Fruit fly (Drosophila melanogaster) whole organism, embryonic: ENCODE results near the gene CG18748.

Source experiments
- ATbp ChIP-seq: fragments of 200-800 bp; sonication (Bioruptor generic); optimal IDR thresholded peaks from 2 replicates; lab custom pipeline; 2017; ENCODE audit warnings: missing biosample characterization, mild to moderate bottlenecking, missing genetic modification characterization, missing genetic modification reagents
- B-H1 ChIP-seq: fragments of 200-800 bp; sonication (Bioruptor generic); IDR thresholded peaks from 3 replicates; pipeline ENCODE4 v1.3.6; 2022; ENCODE audit warnings: missing biosample characterization, missing genetic modification characterization
- CG10565 ChIP-seq: fragments of 200-800 bp; sonication (Bioruptor generic); optimal IDR thresholded peaks from 3 replicates; lab custom pipeline; 2016; ENCODE audit warnings: missing biosample characterization, mild to moderate bottlenecking, missing genetic modification characterization
- CG11696 ChIP-seq: fragments of 200-800 bp; sonication (Bioruptor generic); IDR thresholded peaks from 2 replicates; pipeline ENCODE4 v1.3.6; 2022; ENCODE audit warnings: missing biosample characterization, missing genetic modification characterization
- CG11723 ChIP-seq: fragments of 200-800 bp; sonication (Bioruptor generic); optimal IDR thresholded peaks from 2 replicates; lab custom pipeline; 2017; ENCODE audit warnings: missing biosample characterization, mild to moderate bottlenecking, missing genetic modification characterization
- CG12659 ChIP-seq: fragments of 200-800 bp; sonication (Bioruptor generic); optimal IDR thresholded peaks from 3 replicates; lab custom pipeline; 2017; ENCODE audit warnings: mild to moderate bottlenecking, missing biosample characterization, missing genetic modification reagents, missing genetic modification characterization
- CG12744 ChIP-seq: fragments of 200-800 bp; sonication (Bioruptor generic); optimal IDR thresholded peaks from 2 replicates; lab custom pipeline; 2016; ENCODE audit warnings: missing biosample characterization, missing genetic modification characterization
- CG13624 ChIP-seq: fragments of 200-800 bp; sonication (Bioruptor generic); optimal IDR thresholded peaks from 2 replicates; lab custom pipeline; 2016; ENCODE audit warnings: missing biosample characterization, missing genetic modification characterization
- CG14441 ChIP-seq: fragments of 200-800 bp; sonication (Bioruptor generic); IDR thresholded peaks from 2 replicates; pipeline ENCODE4 v1.3.6; 2022; ENCODE audit warnings: missing biosample characterization, missing genetic modification characterization
- CG15011 ChIP-seq: fragments of 200-800 bp; sonication (Bioruptor generic); optimal IDR thresholded peaks from 3 replicates; lab custom pipeline; 2018; ENCODE audit warnings: missing biosample characterization, mild to moderate bottlenecking, missing genetic modification characterization
- CG18011 ChIP-seq: fragments of 200-800 bp; sonication (Bioruptor generic); optimal IDR thresholded peaks from 2 replicates; lab custom pipeline; 2017; ENCODE audit warnings: missing biosample characterization, missing genetic modification characterization, mild to moderate bottlenecking, moderate library complexity, missing genotype
- CG18599 ChIP-seq: fragments of 200-800 bp; sonication (Bioruptor generic); optimal IDR thresholded peaks from 3 replicates; lab custom pipeline; 2017; ENCODE audit warnings: missing biosample characterization, missing genetic modification characterization, mild to moderate bottlenecking, moderate library complexity, missing genetic modification reagents
- CG2875 ChIP-seq: fragments of 200-800 bp; sonication (Bioruptor generic); optimal IDR thresholded peaks from 2 replicates; lab custom pipeline; 2017; ENCODE audit warnings: missing biosample characterization, mild to moderate bottlenecking, missing genetic modification characterization, missing genetic modification reagents
- CG31224 ChIP-seq: fragments of 200-800 bp; sonication (Bioruptor generic); IDR thresholded peaks from 2 replicates; pipeline ENCODE4 v1.3.6; 2022; ENCODE audit warnings: missing biosample characterization, missing genetic modification characterization
- CG3163 ChIP-seq: fragments of 200-800 bp; sonication (Bioruptor generic); optimal IDR thresholded peaks from 3 replicates; lab custom pipeline; 2016; ENCODE audit warnings: missing biosample characterization, missing genetic modification characterization
- CG3995 ChIP-seq: fragments of 200-800 bp; sonication (Bioruptor generic); optimal IDR thresholded peaks from 3 replicates; lab custom pipeline; 2016; ENCODE audit warnings: missing biosample characterization, missing genetic modification characterization
- CG4328 ChIP-seq: fragments of 200-800 bp; sonication (Bioruptor generic); optimal IDR thresholded peaks from 3 replicates; lab custom pipeline; 2017; ENCODE audit warnings: missing biosample characterization, missing genetic modification reagents, missing genetic modification characterization
- CG4707 ChIP-seq: fragments of 200-800 bp; sonication (Bioruptor generic); optimal IDR thresholded peaks from 2 replicates; lab custom pipeline; 2018; ENCODE audit warnings: missing biosample characterization, mild to moderate bottlenecking, missing genetic modification characterization, moderate library complexity
- CG8765 ChIP-seq: fragments of 200-800 bp; sonication (Bioruptor generic); IDR thresholded peaks from 2 replicates; pipeline ENCODE4 v1.3.6; 2022; ENCODE audit warnings: missing biosample characterization, missing genetic modification characterization
- CG9797 ChIP-seq: fragments of 200-800 bp; sonication (Bioruptor generic); optimal IDR thresholded peaks from 3 replicates; lab custom pipeline; 2018; ENCODE audit warnings: missing biosample characterization, mild to moderate bottlenecking, missing genetic modification characterization
- Chrac-16 ChIP-seq: fragments of 200-800 bp; sonication (Bioruptor generic); optimal IDR thresholded peaks from 3 replicates; lab custom pipeline; 2016; ENCODE audit warnings: missing biosample characterization, missing genetic modification characterization
- Deaf1 ChIP-seq: fragments of 200-800 bp; optimal IDR thresholded peaks from 3 replicates; lab custom pipeline; 2019; ENCODE audit warnings: missing biosample characterization, mild to moderate bottlenecking, missing genetic modification characterization, moderate library complexity
- Eip74EF ChIP-seq, 2 experiments: fragments of 200-800 bp in 1 of 2; fragments of >200 bp in 1 of 2; sonication (Bioruptor generic) in 1 of 2; optimal IDR thresholded peaks; 2 replicates each; lab custom pipeline; 2017 to 2019; ENCODE audit warnings: missing biosample characterization in 2 of 2, missing genetic modification characterization in 2 of 2, mild to moderate bottlenecking in 1 of 2, moderate library complexity in 1 of 2
- Elba2 ChIP-seq: fragments of 200-800 bp; sonication (Bioruptor generic); optimal IDR thresholded peaks from 3 replicates; lab custom pipeline; 2016; ENCODE audit warnings: missing biosample characterization, missing genetic modification characterization
- Hey ChIP-seq: fragments of 200-800 bp; sonication (Bioruptor generic); optimal IDR thresholded peaks from 3 replicates; lab custom pipeline; 2018; ENCODE audit warnings: missing biosample characterization, mild to moderate bottlenecking, missing genetic modification characterization
- Hsf ChIP-seq: fragments of 200-800 bp; sonication (Bioruptor generic); optimal IDR thresholded peaks from 3 replicates; lab custom pipeline; 2016; ENCODE audit warnings: missing biosample characterization, missing genetic modification characterization
- Side ChIP-seq: fragments of 200-800 bp; sonication (Bioruptor generic); optimal IDR thresholded peaks from 2 replicates; lab custom pipeline; 2016; ENCODE audit warnings: missing biosample characterization, missing genetic modification characterization
- Sin3A ChIP-seq: fragments of >200 bp; optimal IDR thresholded peaks from 2 replicates; lab custom pipeline; 2018
- Trl ChIP-seq, 3 experiments: fragments of >200 bp in 2 of 3; fragments of 200-800 bp in 1 of 3; sonication (Bioruptor generic) in 1 of 3; optimal IDR thresholded peaks; 2 replicates in 1 of 3; 3 replicates in 2 of 3; lab custom pipeline; 2016 to 2017; ENCODE audit warnings: missing biosample characterization in 1 of 3, missing genetic modification characterization in 1 of 3
- Usf ChIP-seq: fragments of 200-800 bp; sonication (Bioruptor generic); optimal IDR thresholded peaks from 2 replicates; lab custom pipeline; 2017; ENCODE audit warnings: missing genotype, missing biosample characterization, missing genetic modification characterization
- YL-1 ChIP-seq: fragments of 200-800 bp; sonication (Bioruptor generic); optimal IDR thresholded peaks from 3 replicates; lab custom pipeline; 2017; ENCODE audit warnings: missing biosample characterization, mild to moderate bottlenecking, missing genetic modification characterization
- cas ChIP-seq: fragments of 200-800 bp; sonication (Bioruptor generic); IDR thresholded peaks from 2 replicates; pipeline ENCODE4 v1.3.6; 2022; ENCODE audit warnings: missing biosample characterization, missing genetic modification characterization
- chinmo ChIP-seq: fragments of 200-800 bp; sonication (Bioruptor generic); IDR thresholded peaks from 4 replicates; pipeline ENCODE4 v1.3.6; 2022; ENCODE audit warnings: missing biosample characterization, missing genetic modification characterization; ENCODE audit not compliant: partially characterized antibody
- dmrt11E ChIP-seq: fragments of 200-800 bp; sonication (Bioruptor generic); optimal IDR thresholded peaks from 3 replicates; lab custom pipeline; 2018; ENCODE audit warnings: missing biosample characterization, mild to moderate bottlenecking, missing genetic modification characterization, moderate library complexity
- dpn ChIP-seq, 2 experiments: fragments of 200-800 bp; sonication (Bioruptor generic); optimal IDR thresholded peaks; 3 replicates each; lab custom pipeline; 2016; ENCODE audit warnings: missing biosample characterization in 2 of 2, missing genetic modification characterization in 2 of 2
- esg ChIP-seq: fragments of 200-800 bp; sonication (Bioruptor generic); conservative IDR thresholded peaks from 2 replicates; pipeline ENCODE4 v1.3.6; 2022; ENCODE audit warnings: missing biosample characterization, missing genetic modification characterization
- ftz-f1 ChIP-seq: fragments of 200-800 bp; sonication (Bioruptor generic); optimal IDR thresholded peaks from 2 replicates; lab custom pipeline; 2016; ENCODE audit warnings: missing biosample characterization, missing genetic modification characterization
- gt ChIP-seq: fragments of 200-800 bp; sonication (Bioruptor generic); IDR thresholded peaks from 2 replicates; pipeline ENCODE4 v1.3.6; 2022; ENCODE audit warnings: missing biosample characterization, missing genetic modification characterization
- ham ChIP-seq: fragments of 200-800 bp; sonication (Bioruptor generic); IDR thresholded peaks from 2 replicates; pipeline ENCODE4 v1.3.6; 2022; ENCODE audit warnings: missing biosample characterization, missing genetic modification characterization
- lmd ChIP-seq: fragments of 200-800 bp; sonication (Bioruptor generic); IDR thresholded peaks from 2 replicates; pipeline ENCODE4 v1.3.6; 2022; ENCODE audit warnings: missing biosample characterization, missing genetic modification characterization
- luna ChIP-seq: fragments of 200-800 bp; sonication (Bioruptor generic); optimal IDR thresholded peaks from 2 replicates; lab custom pipeline; 2016; ENCODE audit warnings: missing biosample characterization, missing genetic modification characterization
- nerfin-1 ChIP-seq: fragments of 200-800 bp; sonication (Bioruptor generic); optimal IDR thresholded peaks from 3 replicates; lab custom pipeline; 2019; ENCODE audit warnings: missing biosample characterization, mild to moderate bottlenecking, missing genetic modification characterization, moderate library complexity
- pfk ChIP-seq: fragments of 200-800 bp; sonication (Bioruptor generic); optimal IDR thresholded peaks from 2 replicates; lab custom pipeline; 2018; ENCODE audit warnings: missing biosample characterization, mild to moderate bottlenecking, missing genetic modification characterization, moderate library complexity
- sens-2 ChIP-seq: fragments of 200-800 bp; sonication (Bioruptor generic); IDR thresholded peaks from 2 replicates; pipeline ENCODE4 v1.3.6; 2022; ENCODE audit warnings: missing biosample characterization, missing genetic modification characterization
- sima ChIP-seq: fragments of 200-800 bp; sonication (Bioruptor generic); optimal IDR thresholded peaks from 2 replicates; lab custom pipeline; 2016; ENCODE audit warnings: missing biosample characterization, missing genetic modification characterization
- sna ChIP-seq: fragments of 200-800 bp; sonication (Bioruptor generic); IDR thresholded peaks from 2 replicates; pipeline ENCODE4 v1.3.6; 2022; ENCODE audit warnings: missing biosample characterization, missing genetic modification characterization; ENCODE audit not compliant: partially characterized antibody
- ssp ChIP-seq: fragments of 200-800 bp; sonication (Bioruptor generic); IDR thresholded peaks from 2 replicates; pipeline ENCODE4 v1.3.6; 2022; ENCODE audit warnings: missing biosample characterization, missing genetic modification characterization
- tx ChIP-seq: fragments of 200-800 bp; sonication (Bioruptor generic); optimal IDR thresholded peaks from 2 replicates; lab custom pipeline; 2016; ENCODE audit warnings: missing biosample characterization, missing genetic modification characterization

The CG18748 gene

dm6 chr3R:7809662-7810621, 22.2 kb upstream of the CG18748 start, which contains the start of the genes CG2993 and sgll (continued):
- TF ChIP-seq chinmo (GFP tag; lab: Robert Waterston, UW) (peak; percentile 87; the same call in 2 of the 4 replicates), CG14441 (GFP tag; lab: Robert Waterston, UW) (peak; percentile 93), Hsf (GFP tag; lab: Kevin White, UChicago) (peak; percentile 97), Sin3A (lab: Kevin White, UChicago) (no peak), CG15011 (GFP tag; lab: Kevin White, UChicago) (peak; percentile 61), CG2875 (peak; percentile 80), B-H1 (GFP tag; lab: Robert Waterston, UW) (peak; percentile 81), Side (GFP tag; lab: Kevin White, UChicago) (peak; percentile 93), CG11696 (GFP tag; lab: Robert Waterston, UW) (peak; percentile 82), nerfin-1 (tag; lab: Kevin White, UChicago) (peak; percentile 37), CG31224 (peak; percentile 76), ftz-f1 (GFP tag; lab: Kevin White, UChicago) (peak; percentile 59), CG12744 (peak; percentile 88), Hey (tag; lab: Kevin White, UChicago) (peak; percentile 51), CG9797 (GFP tag; lab: Kevin White, UChicago) (peak; percentile 73), Usf (GFP tag; lab: Kevin White, UChicago) (peak; percentile 82), cas (GFP tag; lab: Robert Waterston, UW) (peak; percentile 66), gt (peak; percentile 83), Eip74EF (GFP tag; optimal IDR thresholded peaks at IDR 0.05; lab: Kevin White, UChicago) (no peak), CG8765 (peak; percentile 79), ham (GFP tag; lab: Robert Waterston, UW) (peak; percentile 60; the same call in 1 of the 2 replicates), ssp (GFP tag; lab: Robert Waterston, UW) (peak; percentile 88), CG10565 (GFP tag; lab: Kevin White, UChicago) (no peak), Chrac-16 (GFP tag; lab: Kevin White, UChicago) (peak; percentile 98), CG3995 (GFP tag; lab: Kevin White, UChicago) (peak; percentile 25), CG18011 (GFP tag; lab: Kevin White, UChicago) (no peak), sna (no peak), sima (GFP tag; lab: Kevin White, UChicago) (peak; percentile 60), dmrt11E (tag; lab: Kevin White, UChicago) (peak; percentile 87), CG18599 (GFP tag; lab: Kevin White, UChicago) (peak; percentile 80), Trl (optimal IDR thresholded peaks at IDR 0.05; lab: Kevin White, UChicago) (no peak), Trl (GFP tag; optimal IDR thresholded peaks at IDR 0.05; lab: Kevin White, UChicago) (peak; percentile 98), Deaf1 (tag; lab: Kevin White, UChicago) (peak; percentile 96), pfk (GFP tag; lab: Kevin White, UChicago) (peak; percentile 52), sens-2 (GFP tag; lab: Robert Waterston, UW) (peak; percentile 85), esg (peak; percentile 71), tx (GFP tag; lab: Kevin White, UChicago) (peak; percentile 80), dpn (GFP tag; optimal IDR thresholded peaks at IDR 0.05; lab: Kevin White, UChicago) (peak; percentile 97), Elba2 (GFP tag; lab: Kevin White, UChicago) (peak; percentile 81), luna (peak; percentile 82), CG3163 (GFP tag; lab: Kevin White, UChicago) (peak; percentile 76), CG4707 (GFP tag; lab: Kevin White, UChicago) (peak; percentile 63), ATbp (GFP tag; lab: Kevin White, UChicago) (peak; percentile 76), CG4328 (GFP tag; lab: Kevin White, UChicago) (peak; percentile 82), YL-1 (GFP tag; lab: Kevin White, UChicago) (no peak), CG12659 (GFP tag; lab: Kevin White, UChicago) (peak; percentile 81), CG11723 (GFP tag; lab: Kevin White, UChicago) (peak; percentile 44), CG13624 (GFP tag; lab: Kevin White, UChicago) (peak; percentile 91), lmd (GFP tag; lab: Robert Waterston, UW) (peak; percentile 96)
